Worm (Caenorhabditis elegans) whole organism, young adult: Measurements from ENCODE around the gene pph-4.1.
A peak's percentile ranks its signal among the peaks of the same experiment; 100 is the strongest.

Experiments used
- B0019.2 ChIP-seq: fragments of 200-800 bp; sonication (Bioruptor generic); conservative IDR thresholded peaks from 2 replicates; pipeline ENCODE4 v1.3.6; 2022; ENCODE audit warnings: missing genetic modification reagents, missing genetic modification characterization, missing compliant biosample characterization
- B0336.3 ChIP-seq: fragments of 200-800 bp; sonication (Bioruptor generic); IDR thresholded peaks from 2 replicates; pipeline ENCODE4 v1.3.6; 2022; ENCODE audit warnings: missing genetic modification characterization, missing compliant biosample characterization
- C17E4.6 ChIP-seq: fragments of 200-800 bp; sonication (Bioruptor generic); IDR thresholded peaks from 2 replicates; pipeline ENCODE4 v1.3.6; 2022; ENCODE audit warnings: missing genetic modification reagents, missing genetic modification characterization, missing compliant biosample characterization
- F23B12.7 ChIP-seq: sonication (generic microtip); optimal IDR thresholded peaks from 2 replicates; lab custom pipeline; 2017; ENCODE audit warnings: missing genetic modification characterization, mild to moderate bottlenecking, missing compliant biosample characterization, antibody characterized with exemption, moderate library complexity; ENCODE audit not compliant: insufficient read depth
- F55B11.4 ChIP-seq: sonication (generic microtip); optimal IDR thresholded peaks from 2 replicates; lab custom pipeline; 2016; ENCODE audit warnings: missing compliant biosample characterization, missing genetic modification characterization, borderline replicate concordance; ENCODE audit not compliant: insufficient read depth
- F57A8.1 ChIP-seq: fragments of 200-800 bp; sonication (Bioruptor generic); optimal IDR thresholded peaks from 2 replicates; lab custom pipeline; 2018; ENCODE audit warnings: mild to moderate bottlenecking, missing genetic modification characterization, moderate library complexity, missing compliant biosample characterization
- Y53F4B.3 ChIP-seq: fragments of 200-800 bp; sonication (Bioruptor generic); IDR thresholded peaks from 2 replicates; pipeline ENCODE4 v1.3.6; 2022; ENCODE audit warnings: missing genetic modification reagents, missing genetic modification characterization, missing compliant biosample characterization
- Y56A3A.18 ChIP-seq: fragments of 200-800 bp; sonication (Bioruptor generic); IDR thresholded peaks from 2 replicates; pipeline ENCODE4 v1.3.6; 2022; ENCODE audit warnings: missing genetic modification reagents, missing genetic modification characterization, missing compliant biosample characterization
- Y79H2A.3 ChIP-seq: fragments of 200-800 bp; sonication (Bioruptor generic); conservative IDR thresholded peaks from 2 replicates; pipeline ENCODE4 v1.3.6; 2022; ENCODE audit warnings: missing genetic modification reagents, missing genetic modification characterization, missing compliant biosample characterization
- aptf-2 ChIP-seq: fragments of 200-800 bp; sonication (Bioruptor generic); conservative IDR thresholded peaks from 2 replicates; pipeline ENCODE4 v1.3.6; 2022; ENCODE audit warnings: missing genetic modification reagents, missing genetic modification characterization, missing compliant biosample characterization
- atf-7 ChIP-seq: sonication (generic microtip); optimal IDR thresholded peaks from 2 replicates; lab custom pipeline; 2017; ENCODE audit warnings: mild to moderate bottlenecking, missing genetic modification characterization, missing compliant biosample characterization
- athp-1 ChIP-seq: sonication (generic microtip); optimal IDR thresholded peaks from 2 replicates; lab custom pipeline; 2017; ENCODE audit warnings: mild to moderate bottlenecking, missing genetic modification characterization, missing compliant biosample characterization
- cebp-1 ChIP-seq, 2 experiments: fragments of 200-800 bp in 1 of 2; sonication (Bioruptor generic) in 1 of 2; sonication (generic microtip) in 1 of 2; IDR thresholded peaks in 1 of 2; optimal IDR thresholded peaks in 1 of 2; 2 replicates each; pipeline versions ENCODE4 v1.3.6 to Lab custom; 2017 to 2022; ENCODE audit warnings: missing compliant biosample characterization in 2 of 2, missing genetic modification characterization in 2 of 2, mild to moderate bottlenecking in 1 of 2, missing genetic modification reagents in 1 of 2, moderate library complexity in 1 of 2
- ceh-100 ChIP-seq: fragments of 200-800 bp; sonication (Bioruptor generic); IDR thresholded peaks from 2 replicates; pipeline ENCODE4 v1.3.6; 2022; ENCODE audit warnings: missing genetic modification reagents, missing genetic modification characterization, missing compliant biosample characterization
- die-1 ChIP-seq: sonication (generic microtip); optimal IDR thresholded peaks from 2 replicates; lab custom pipeline; 2016; ENCODE audit warnings: missing genotype, mild to moderate bottlenecking, missing genetic modification characterization, missing compliant biosample characterization
- efl-1 ChIP-seq: fragments of 150-350 bp; optimal IDR thresholded peaks from 2 replicates; lab custom pipeline; 2014; ENCODE audit warnings: missing biosample characterization, missing genetic modification reagents, missing genetic modification characterization
- egl-18 ChIP-seq: fragments of 200-800 bp; sonication (Bioruptor generic); IDR thresholded peaks from 2 replicates; pipeline ENCODE4 v1.3.6; 2022; ENCODE audit warnings: missing genetic modification reagents, missing genetic modification characterization, missing compliant biosample characterization
- egrh-3 ChIP-seq: fragments of 200-800 bp; sonication (Bioruptor generic); IDR thresholded peaks from 2 replicates; pipeline ENCODE4 v1.3.6; 2022; ENCODE audit warnings: missing genetic modification reagents, missing genetic modification characterization, missing compliant biosample characterization
- ets-4 ChIP-seq: fragments of 200-800 bp; sonication (Bioruptor generic); optimal IDR thresholded peaks from 2 replicates; lab custom pipeline; 2018; ENCODE audit warnings: mild to moderate bottlenecking, missing genetic modification characterization, missing compliant biosample characterization
- hsf-1 ChIP-seq: fragments of 200-800 bp; sonication (Bioruptor generic); IDR thresholded peaks from 2 replicates; pipeline ENCODE4 v1.3.6; 2022; ENCODE audit warnings: missing genetic modification reagents, missing genetic modification characterization, missing compliant biosample characterization
- let-526 ChIP-seq: fragments of 200-800 bp; sonication (Bioruptor generic); IDR thresholded peaks from 2 replicates; pipeline ENCODE4 v1.3.6; 2022; ENCODE audit warnings: missing genetic modification reagents, missing genetic modification characterization, missing compliant biosample characterization
- let-607 ChIP-seq, 2 experiments: fragments of 200-800 bp in 1 of 2; sonication (Bioruptor generic) in 1 of 2; sonication (generic microtip) in 1 of 2; optimal IDR thresholded peaks; 2 replicates each; lab custom pipeline; 2016 to 2018; ENCODE audit warnings: mild to moderate bottlenecking in 2 of 2, missing compliant biosample characterization in 2 of 2, missing genetic modification characterization in 2 of 2, moderate library complexity in 2 of 2, missing genotype in 1 of 2
- lin-26 ChIP-seq: fragments of 200-800 bp; sonication (Bioruptor generic); IDR thresholded peaks from 2 replicates; pipeline ENCODE4 v1.3.6; 2022; ENCODE audit warnings: missing genetic modification reagents, missing genetic modification characterization, missing compliant biosample characterization
- lin-40 ChIP-seq: sonication (generic microtip); optimal IDR thresholded peaks from 2 replicates; lab custom pipeline; 2016; ENCODE audit warnings: missing genetic modification characterization, mild to moderate bottlenecking, missing compliant biosample characterization, missing genotype, missing genetic modification reagents
- lir-1 ChIP-seq: fragments of 200-800 bp; sonication (Bioruptor generic); conservative IDR thresholded peaks from 2 replicates; pipeline ENCODE4 v1.3.6; 2022; ENCODE audit warnings: missing genetic modification reagents, missing genetic modification characterization, missing compliant biosample characterization
- mcd-1 ChIP-seq: fragments of 200-800 bp; sonication (Bioruptor generic); IDR thresholded peaks from 2 replicates; pipeline ENCODE4 v1.3.6; 2022; ENCODE audit warnings: missing genetic modification reagents, missing genetic modification characterization, missing compliant biosample characterization
- nfya-1 ChIP-seq: sonication (generic microtip); optimal IDR thresholded peaks from 2 replicates; lab custom pipeline; 2017; ENCODE audit warnings: antibody characterized with exemption, missing compliant biosample characterization, missing genetic modification characterization, borderline replicate concordance; ENCODE audit not compliant: insufficient read depth
- nfyb-1 ChIP-seq: fragments of 200-800 bp; sonication (Bioruptor generic); IDR thresholded peaks from 2 replicates; pipeline ENCODE4 v1.3.6; 2022; ENCODE audit warnings: missing genetic modification reagents, missing genetic modification characterization, missing compliant biosample characterization
- nhr-179 ChIP-seq: sonication (generic microtip); optimal IDR thresholded peaks from 2 replicates; lab custom pipeline; 2016; ENCODE audit warnings: mild to moderate bottlenecking, missing genetic modification characterization, missing compliant biosample characterization
- nhr-27 ChIP-seq: fragments of 200-800 bp; sonication (Bioruptor generic); optimal IDR thresholded peaks from 2 replicates; lab custom pipeline; 2018; ENCODE audit warnings: mild to moderate bottlenecking, missing genetic modification characterization, moderate library complexity, missing compliant biosample characterization
- nhr-80 ChIP-seq: sonication (generic microtip); optimal IDR thresholded peaks from 2 replicates; lab custom pipeline; 2016; ENCODE audit warnings: missing genetic modification characterization, missing compliant biosample characterization
- nhr-90 ChIP-seq: sonication (generic microtip); optimal IDR thresholded peaks from 2 replicates; lab custom pipeline; 2016; ENCODE audit warnings: missing genotype, mild to moderate bottlenecking, missing genetic modification characterization, missing compliant biosample characterization
- pbrm-1 ChIP-seq: fragments of 200-800 bp; sonication (Bioruptor generic); IDR thresholded peaks from 2 replicates; pipeline ENCODE4 v1.3.6; 2022; ENCODE audit warnings: missing genetic modification reagents, missing genetic modification characterization, missing compliant biosample characterization
- pha-4 ChIP-seq: fragments of 150-350 bp; sonication (generic microtip); optimal IDR thresholded peaks from 2 replicates; lab custom pipeline; 2014; ENCODE audit warnings: missing biosample characterization, missing genetic modification reagents, missing genetic modification characterization
- sea-2 ChIP-seq: fragments of 200-800 bp; sonication (Bioruptor generic); IDR thresholded peaks from 2 replicates; pipeline ENCODE4 v1.3.6; 2022; ENCODE audit warnings: missing genetic modification characterization, missing compliant biosample characterization
- snpc-1.3 ChIP-seq: sonication (generic microtip); optimal IDR thresholded peaks from 2 replicates; lab custom pipeline; 2017; ENCODE audit warnings: missing genetic modification characterization, mild to moderate bottlenecking, missing compliant biosample characterization, antibody characterized with exemption, moderate library complexity, missing genotype, missing genetic modification reagents; ENCODE audit not compliant: insufficient read depth
- snpc-3.4 ChIP-seq: sonication (generic microtip); optimal IDR thresholded peaks from 2 replicates; lab custom pipeline; 2017; ENCODE audit warnings: missing genetic modification characterization, mild to moderate bottlenecking, missing compliant biosample characterization, antibody characterized with exemption, moderate library complexity, missing genotype, missing genetic modification reagents
- somi-1 ChIP-seq: fragments of 200-800 bp; sonication (Bioruptor generic); optimal IDR thresholded peaks from 2 replicates; lab custom pipeline; 2018; ENCODE audit warnings: mild to moderate bottlenecking, missing genetic modification characterization, missing compliant biosample characterization
- tbx-9 ChIP-seq: sonication (generic microtip); optimal IDR thresholded peaks from 2 replicates; lab custom pipeline; 2016; ENCODE audit warnings: borderline replicate concordance, missing genetic modification characterization, inconsistent platforms, missing compliant biosample characterization
- unc-130 ChIP-seq: sonication (generic microtip); optimal IDR thresholded peaks from 2 replicates; lab custom pipeline; 2016; ENCODE audit warnings: missing genetic modification reagents, missing genetic modification characterization, missing compliant biosample characterization
- zfh-2 ChIP-seq: fragments of 200-800 bp; sonication (Bioruptor generic); conservative IDR thresholded peaks from 2 replicates; pipeline ENCODE4 v1.3.6; 2022; ENCODE audit warnings: missing genetic modification reagents, missing genetic modification characterization, missing compliant biosample characterization
- ztf-3 ChIP-seq: fragments of 200-800 bp; sonication (Bioruptor generic); optimal IDR thresholded peaks from 2 replicates; lab custom pipeline; 2018; ENCODE audit warnings: mild to moderate bottlenecking, missing genetic modification characterization, missing compliant biosample characterization

The pph-4.1 gene

DNA sequence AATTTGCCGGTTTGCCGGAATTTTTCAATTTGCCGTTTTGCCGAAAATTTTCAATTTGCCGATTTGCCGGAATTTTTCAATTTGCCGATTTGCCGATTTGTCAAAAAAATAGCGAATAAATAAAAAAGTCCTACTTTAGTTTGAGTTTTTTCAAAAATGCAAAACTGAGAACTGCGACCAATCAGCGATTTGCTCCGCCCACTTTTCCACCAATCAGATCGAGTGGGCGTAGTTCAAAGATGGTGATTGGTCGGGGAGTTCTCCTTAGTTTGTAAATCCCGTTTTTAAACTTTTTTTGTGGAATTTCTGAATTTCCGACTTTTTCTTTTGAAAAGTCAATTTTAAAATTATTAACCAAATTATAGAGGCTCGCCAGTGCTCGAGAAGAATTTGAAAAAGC is 19.8 kb downstream of the pph-4.1 start:
- no peak for TF ChIP-seq athp-1 (tag; lab: Kevin White, UChicago)
- TF ChIP-seq nfyb-1 (GFP tag; lab: Robert Waterston, UW) = peak; percentile 87
- TF ChIP-seq nhr-80 = no peak
- no peak for TF ChIP-seq C17E4.6
- no peak for TF ChIP-seq Y79H2A.3 (GFP tag; lab: Robert Waterston, UW)
- TF ChIP-seq die-1 = no peak

ce11 chrIII:12327528-12327997 is 23.6 kb downstream of the pph-4.1 start, which contains the start of the genes zip-12 and Y75B8A.63:
Gene zip-12, plus strand, starts transcription at chrIII:12327914.
Gene Y75B8A.63, plus strand, starts transcription at chrIII:12327947.
- TF ChIP-seq F23B12.7 (tag; lab: Kevin White, UChicago) = no peak
- TF ChIP-seq egrh-3 (GFP tag; lab: Robert Waterston, UW) = peak; percentile 78
- peak; percentile 72 for TF ChIP-seq nhr-80
- no peak for TF ChIP-seq nhr-179
- no peak for TF ChIP-seq somi-1 (GFP tag; lab: Kevin White, UChicago)
- peak; percentile 67 for TF ChIP-seq atf-7 (tag; lab: Kevin White, UChicago)
- no peak for TF ChIP-seq pha-4 (tag; lab: Kevin White, UChicago)
- no peak for TF ChIP-seq die-1
- TF ChIP-seq snpc-1.3 (tag; lab: Kevin White, UChicago) = no peak
- peak in 1 of 2 experiments; percentile 17 for TF ChIP-seq let-607 (tag; optimal IDR thresholded peaks at IDR 0.05; lab: Kevin White, UChicago)
- 0 out of 2 replicates have a peak, but pooled peaks have one; percentile 14 for TF ChIP-seq mcd-1 (GFP tag; lab: Robert Waterston, UW)
- TF ChIP-seq hsf-1 (GFP tag; lab: Robert Waterston, UW) = no peak
- peak; percentile 83 for TF ChIP-seq ets-4 (GFP tag; lab: Kevin White, UChicago)
- peak; percentile 77; the same call in 1 of the 2 replicates for TF ChIP-seq zfh-2 (GFP tag; lab: Robert Waterston, UW)
- TF ChIP-seq lin-26 (GFP tag; lab: Robert Waterston, UW) = no peak
- no peak for TF ChIP-seq snpc-3.4 (tag; lab: Kevin White, UChicago)
- peak; percentile 55; the same call in 1 of the 2 replicates for TF ChIP-seq B0336.3 (GFP tag; lab: Robert Waterston, UW)
- TF ChIP-seq cebp-1 (GFP tag; IDR thresholded peaks at IDR 0.05; lab: Robert Waterston, UW) = no peak
- peak; percentile 62 for TF ChIP-seq cebp-1 (tag; optimal IDR thresholded peaks at IDR 0.05; lab: Kevin White, UChicago)
- TF ChIP-seq nfyb-1 (GFP tag; lab: Robert Waterston, UW) = 0 out of 2 replicates have a peak, but pooled peaks have one; percentile 32
- no peak for TF ChIP-seq ceh-100 (GFP tag; lab: Robert Waterston, UW)
- no peak for TF ChIP-seq sea-2 (GFP tag; lab: Robert Waterston, UW)
- TF ChIP-seq, all 124 proteins: peak for 10

DNA sequence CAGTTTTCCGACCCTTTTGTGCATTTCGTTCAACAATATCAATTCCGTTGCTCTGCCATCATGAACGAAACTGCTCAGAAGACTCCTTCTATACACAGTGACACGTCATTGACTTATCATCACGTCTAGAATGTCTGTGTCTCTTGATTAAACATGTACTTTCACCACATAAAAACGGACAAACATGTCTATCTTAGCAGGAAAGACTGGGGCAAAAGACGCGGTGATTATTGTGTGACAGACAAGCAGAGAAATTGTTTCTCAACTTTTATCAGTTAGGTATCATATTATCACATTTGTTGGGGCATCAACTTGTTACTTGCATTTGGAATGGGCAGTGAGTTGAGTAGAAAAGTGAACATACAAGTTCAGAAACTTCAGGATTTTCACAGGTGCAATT is 25.9 kb downstream of the pph-4.1 start:
- TF ChIP-seq nhr-80 (peak; percentile 91), nhr-90 (tag; lab: Kevin White, UChicago) (peak; percentile 20), unc-130 (GFP tag; lab: Kevin White, UChicago) (no peak), B0019.2 (GFP tag; lab: Robert Waterston, UW) (no peak), Y53F4B.3 (GFP tag; lab: Robert Waterston, UW) (no peak), aptf-2 (no peak), nhr-27 (no peak), nfya-1 (tag; lab: Kevin White, UChicago) (no peak), pbrm-1 (GFP tag; lab: Robert Waterston, UW) (no peak), efl-1 (GFP tag; lab: Kevin White, UChicago) (no peak), snpc-1.3 (tag; lab: Kevin White, UChicago) (no peak), F57A8.1 (GFP tag; lab: Kevin White, UChicago) (no peak), F55B11.4 (no peak), let-526 (GFP tag; lab: Robert Waterston, UW) (no peak), Y56A3A.18 (no peak), nhr-179 (no peak), ztf-3 (GFP tag; lab: Kevin White, UChicago) (no peak), lir-1 (GFP tag; lab: Robert Waterston, UW) (no peak), tbx-9 (tag; lab: Kevin White, UChicago) (no peak), egl-18 (no peak), Y79H2A.3 (GFP tag; lab: Robert Waterston, UW) (no peak), lin-40 (tag; lab: Kevin White, UChicago) (peak; percentile 22), egrh-3 (GFP tag; lab: Robert Waterston, UW) (no peak), snpc-3.4 (tag; lab: Kevin White, UChicago) (no peak)
